Worm (Caenorhabditis elegans): ENCODE measurements around the gene cblc-1.

Gene cblc-1

DNA sequence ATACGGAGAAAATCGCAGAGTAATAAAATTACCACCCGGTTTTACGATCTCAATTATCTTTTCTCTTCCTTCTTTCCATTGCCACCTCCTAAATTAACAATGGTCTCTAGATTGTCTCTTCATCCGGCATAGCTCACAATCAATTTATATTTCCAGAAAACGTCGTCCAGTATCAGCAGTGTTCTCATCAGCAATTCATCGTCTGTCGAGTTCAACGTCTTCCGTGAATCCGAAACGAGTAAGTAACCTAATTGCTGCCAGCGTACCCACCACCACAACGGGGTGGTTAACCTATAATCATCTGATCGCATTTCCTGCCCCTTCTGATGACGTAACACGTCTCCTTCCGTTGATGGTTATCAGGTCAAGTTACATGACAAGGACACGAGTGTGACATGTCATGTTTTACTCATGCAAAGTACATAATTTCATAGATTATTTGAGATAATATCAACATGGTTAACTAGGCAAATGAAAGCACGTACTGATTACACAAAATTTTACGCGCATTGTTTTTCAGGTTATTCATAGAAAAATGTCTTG, 45.1 kb upstream of the cblc-1 start:
- TF ChIP-seq nhr-71 (tag; optimal IDR thresholded peaks at IDR 0.05) (peak; percentile 20), blmp-1 (tag; optimal IDR thresholded peaks at IDR 0.05) (peak; percentile 33), nhr-84 (tag; optimal IDR thresholded peaks at IDR 0.05) (no peak), lsy-2 (tag; optimal IDR thresholded peaks at IDR 0.05) (no peak), lin-14 (GFP tag; optimal IDR thresholded peaks at IDR 0.05) (peak; percentile 22), skn-1 (tag; optimal IDR thresholded peaks at IDR 0.05) (no peak), nhr-20 (tag; optimal IDR thresholded peaks at IDR 0.05) (peak; percentile 34), lin-35 (GFP tag; optimal IDR thresholded peaks at IDR 0.05) (peak in 1 of 2 experiments; percentile 55), ztf-11 (tag; optimal IDR thresholded peaks at IDR 0.05) (no peak), snu-23 (GFP tag; optimal IDR thresholded peaks at IDR 0.05) (peak; percentile 3), aha-1 (tag; optimal IDR thresholded peaks at IDR 0.05) (no peak), efl-3 (GFP tag; optimal IDR thresholded peaks at IDR 0.05) (no peak), nhr-85 (tag) (peak; percentile 68), ceh-90 (tag; optimal IDR thresholded peaks at IDR 0.05) (no peak), elt-3 (tag; optimal IDR thresholded peaks at IDR 0.05) (peak in 1 of 6 experiments; percentile 25), nhr-76 (tag; optimal IDR thresholded peaks at IDR 0.05) (no peak)

- TF ChIP-seq efl-1 (optimal IDR thresholded peaks at IDR 0.05) (no peak), efl-1 (GFP tag; optimal IDR thresholded peaks at IDR 0.05 in 1 of 2) (peak in 1 of 2 experiments; percentile 29), nhr-11 (tag; optimal IDR thresholded peaks at IDR 0.05) (no peak)
These were observed 43.2 kb upstream of the cblc-1 start for ce11 chrII:4984151-4984550.

- TF ChIP-seq nhr-12 (tag; optimal IDR thresholded peaks at IDR 0.05): no peak
- no peak for TF ChIP-seq C16A3.4 (tag; optimal IDR thresholded peaks at IDR 0.05)
- TF ChIP-seq mef-2 (tag; optimal IDR thresholded peaks at IDR 0.05): no peak
- peak in 1 of 2 experiments; percentile 87 for TF ChIP-seq ztf-11 (tag; optimal IDR thresholded peaks at IDR 0.05)
- TF ChIP-seq vab-15 (tag; optimal IDR thresholded peaks at IDR 0.05): no peak
- no peak for TF ChIP-seq isw-1 (GFP tag; IDR thresholded peaks at IDR 0.05)
- TF ChIP-seq ces-1 (GFP tag; optimal IDR thresholded peaks at IDR 0.05): no peak
- peak; percentile 58 for TF ChIP-seq tbx-2 (tag; optimal IDR thresholded peaks at IDR 0.05)
- no peak for TF ChIP-seq ceh-88 (GFP tag; IDR thresholded peaks at IDR 0.05)
- TF ChIP-seq pqm-1 (tag; optimal IDR thresholded peaks at IDR 0.05): no peak
- no peak for TF ChIP-seq skn-1 (tag; optimal IDR thresholded peaks at IDR 0.05)
- no peak for TF ChIP-seq dsc-1 (tag; optimal IDR thresholded peaks at IDR 0.05)
- no peak for TF ChIP-seq nhr-237 (tag; optimal IDR thresholded peaks at IDR 0.05)
- TF ChIP-seq xbp-1 (tag; optimal IDR thresholded peaks at IDR 0.05): no peak
- TF ChIP-seq jun-1 (tag; optimal IDR thresholded peaks at IDR 0.05): no peak
- no peak for TF ChIP-seq pag-3 (tag; optimal IDR thresholded peaks at IDR 0.05; ENCODE audit: borderline replicate concordance, insufficient read depth)
- no peak for TF ChIP-seq unc-98 (GFP tag; IDR thresholded peaks at IDR 0.05)
- TF ChIP-seq aha-1 (tag; optimal IDR thresholded peaks at IDR 0.05): no peak
- no peak for TF ChIP-seq mab-9 (GFP tag; IDR thresholded peaks at IDR 0.05)
- TF ChIP-seq zag-1 (tag; optimal IDR thresholded peaks at IDR 0.05): no peak
- TF ChIP-seq efl-1 (optimal IDR thresholded peaks at IDR 0.05): no peak
- peak in 1 of 2 experiments; percentile 64 for TF ChIP-seq efl-1 (GFP tag; optimal IDR thresholded peaks at IDR 0.05 in 1 of 2)
- no peak for TF ChIP-seq rnt-1 (tag; optimal IDR thresholded peaks at IDR 0.05)
- no peak for TF ChIP-seq snpc-4 (tag; optimal IDR thresholded peaks at IDR 0.05)
- TF ChIP-seq unc-62 (GFP tag; optimal IDR thresholded peaks at IDR 0.05): no peak
- no peak for TF ChIP-seq ceh-63 (GFP tag; optimal IDR thresholded peaks at IDR 0.05)
- no peak for TF ChIP-seq sup-37 (GFP tag; optimal IDR thresholded peaks at IDR 0.05)
- no peak for TF ChIP-seq Y116A8C.19 (tag; optimal IDR thresholded peaks at IDR 0.05; ENCODE audit: borderline replicate concordance)
- no peak for TF ChIP-seq fkh-10 (GFP tag; optimal IDR thresholded peaks at IDR 0.05)
- TF ChIP-seq lin-14 (GFP tag; optimal IDR thresholded peaks at IDR 0.05): peak; percentile 14
- peak; percentile 11 for TF ChIP-seq blmp-1 (tag; optimal IDR thresholded peaks at IDR 0.05)
- TF ChIP-seq lin-15B (tag; optimal IDR thresholded peaks at IDR 0.05): no peak
- TF ChIP-seq snu-23 (GFP tag; optimal IDR thresholded peaks at IDR 0.05): no peak
- TF ChIP-seq C04F5.9 (tag; optimal IDR thresholded peaks at IDR 0.05): no peak
- peak; percentile 66 for TF ChIP-seq nhr-85 (tag)
- no peak for TF ChIP-seq swsn-7 (tag; optimal IDR thresholded peaks at IDR 0.05)
- no peak for TF ChIP-seq fkh-8 (tag; optimal IDR thresholded peaks at IDR 0.05)
- no peak for TF ChIP-seq nhr-77 (tag; optimal IDR thresholded peaks at IDR 0.05)
- TF ChIP-seq nhr-11 (tag; optimal IDR thresholded peaks at IDR 0.05): no peak
These were observed 40.9 kb upstream of the cblc-1 start for ce11 chrII:4981682-4982404.

Measured in whole organism, L1 larva.